Worm (Caenorhabditis elegans) whole organism, L4 larva: ENCODE results near the gene npp-3.

Experiments
- ama-1 ChIP-seq: fragments of 150-350 bp; optimal IDR thresholded peaks from 2 replicates; lab custom pipeline; 2014; ENCODE audit warnings: inconsistent platforms, mixed read lengths
- ceh-28 ChIP-seq: fragments of 150-350 bp; optimal IDR thresholded peaks from 2 replicates; lab custom pipeline; 2014; ENCODE audit warnings: missing biosample characterization, missing genetic modification reagents, missing genetic modification characterization
- fos-1 ChIP-seq: fragments of 150-350 bp; optimal IDR thresholded peaks from 2 replicates; lab custom pipeline; 2014; ENCODE audit warnings: missing biosample characterization, missing genetic modification characterization
- mes-2 ChIP-seq: sonication (generic microtip); optimal IDR thresholded peaks from 2 replicates; lab custom pipeline; 2016; ENCODE audit warnings: missing genotype, mild to moderate bottlenecking, missing genetic modification characterization, missing compliant biosample characterization; ENCODE audit not compliant: poor library complexity, severe bottlenecking
- sdz-12 ChIP-seq: fragments of 200-800 bp; sonication (Bioruptor generic); optimal IDR thresholded peaks from 2 replicates; lab custom pipeline; 2018; ENCODE audit warnings: mild to moderate bottlenecking, missing genetic modification characterization, missing compliant biosample characterization
- unc-39 ChIP-seq: sonication (generic microtip); optimal IDR thresholded peaks from 2 replicates; lab custom pipeline; 2017; ENCODE audit warnings: missing biosample characterization, missing genetic modification characterization
- unc-62 ChIP-seq, 3 experiments: fragments of 150-350 bp in 1 of 3; sonication (generic microtip); optimal IDR thresholded peaks in 2 of 3; peaks in 1 of 3; 1 replicate in 1 of 3; 2 replicates in 2 of 3; lab custom pipeline; 2014 to 2017; ENCODE audit warnings: missing biosample characterization in 3 of 3, missing genetic modification characterization in 3 of 3, missing genetic modification reagents in 3 of 3, missing genotype in 1 of 3

ce11 chrII:11816014-11816413 lies 58.6 kb downstream of the npp-3 start:
- TF ChIP-seq mes-2 (tag; lab: Kevin White, UChicago) = no peak
- TF ChIP-seq sdz-12 (GFP tag; lab: Kevin White, UChicago) = no peak
- no peak for TF ChIP-seq ama-1 (lab: Kevin White, UChicago)
- no peak for TF ChIP-seq ceh-28 (tag; lab: Kevin White, UChicago)
- no peak for TF ChIP-seq unc-39 (tag; lab: Kevin White, UChicago)
- TF ChIP-seq unc-62 (GFP tag; optimal IDR thresholded peaks at IDR 0.05 in 1 of 2; lab: Kevin White, UChicago) = peak in 1 of 2 experiments; percentile 98
- TF ChIP-seq unc-62 (tag; optimal IDR thresholded peaks at IDR 0.05; lab: Kevin White, UChicago) = no peak
- TF ChIP-seq fos-1 (tag; lab: Kevin White, UChicago) = no peak
